Worm (Caenorhabditis elegans): ENCODE data around the gene F38A6.4.
"Not testable (repeated sequence)": the region's sequence is repeated elsewhere in the genome, so short reads cannot be mapped to it uniquely, and the experiment has no call there.

- not testable (repeated sequence) for TF ChIP-seq ctbp-1 (GFP tag; IDR thresholded peaks at IDR 0.05); pha-4 (GFP tag; IDR thresholded peaks at IDR 0.05); pha-4 (tag; optimal IDR thresholded peaks at IDR 0.05); lsy-2 (tag; optimal IDR thresholded peaks at IDR 0.05); nhr-237 (tag; optimal IDR thresholded peaks at IDR 0.05); nhr-77 (tag; optimal IDR thresholded peaks at IDR 0.05)
Observed at ce11 chrV:20803464-20803863, 28.3 kb upstream of the F38A6.4 start.
